Fruit fly (Drosophila melanogaster): Measurements from ENCODE around the gene CG13643.

Gene CG13643

dm6 chr3R:24917814-24918636 is 12.2 kb upstream of the CG13643 start, which contains the start of the genes PIG-S, sud1 and CG11168 (continued):
- peak; percentile 1 for TF ChIP-seq gfzf (GFP tag; optimal IDR thresholded peaks at IDR 0.05)
- peak; percentile 96 for TF ChIP-seq Scr (GFP tag; IDR thresholded peaks at IDR 0.05; ENCODE audit: partially characterized antibody)
- 0 out of 3 replicates have a peak, but pooled peaks have one; percentile 54 for TF ChIP-seq so (GFP tag; IDR thresholded peaks at IDR 0.05)
- TF ChIP-seq CG8388 (GFP tag; optimal IDR thresholded peaks at IDR 0.05): peak; percentile 50
- peak; percentile 54 for TF ChIP-seq CG16815 (GFP tag; optimal IDR thresholded peaks at IDR 0.05)
- TF ChIP-seq CG30403 (GFP tag; optimal IDR thresholded peaks at IDR 0.05): peak; percentile 65
- no peak for TF ChIP-seq Bteb2 (GFP tag; optimal IDR thresholded peaks at IDR 0.05)
- TF ChIP-seq CG6654 (GFP tag; optimal IDR thresholded peaks at IDR 0.05): no peak
- no peak for TF ChIP-seq CG3065 (GFP tag; optimal IDR thresholded peaks at IDR 0.05)
- no peak for TF ChIP-seq CG12236 (GFP tag; optimal IDR thresholded peaks at IDR 0.05)
- peak; percentile 75; the same call in 2 of the 3 replicates for TF ChIP-seq CG34422 (GFP tag; IDR thresholded peaks at IDR 0.05)
- peak; percentile 38 for TF ChIP-seq MESR4 (GFP tag; optimal IDR thresholded peaks at IDR 0.05)
- no peak for TF ChIP-seq CG8944 (GFP tag; optimal IDR thresholded peaks at IDR 0.05)
- TF ChIP-seq Xrp1 (GFP tag; IDR thresholded peaks at IDR 0.05): peak; percentile 68
- no peak for TF ChIP-seq gsb (GFP tag; IDR thresholded peaks at IDR 0.05)
- peak; percentile 48 for TF ChIP-seq CG2120 (GFP tag; optimal IDR thresholded peaks at IDR 0.05)
- TF ChIP-seq HmgD (GFP tag; optimal IDR thresholded peaks at IDR 0.05): no peak
- no peak for TF ChIP-seq schlank (tag; optimal IDR thresholded peaks at IDR 0.05)
- no peak for TF ChIP-seq CG8478 (optimal IDR thresholded peaks at IDR 0.05)
- TF ChIP-seq fd96Cb (tag; optimal IDR thresholded peaks at IDR 0.05): peak; percentile 63
- peak; percentile 81 for TF ChIP-seq nerfin-2 (GFP tag; IDR thresholded peaks at IDR 0.05; ENCODE audit: partially characterized antibody)
- no peak for TF ChIP-seq CG43689 (GFP tag; IDR thresholded peaks at IDR 0.05)
- TF ChIP-seq crc (GFP tag; optimal IDR thresholded peaks at IDR 0.05): no peak
- TF ChIP-seq CG17802 (tag; optimal IDR thresholded peaks at IDR 0.05): no peak
- TF ChIP-seq Ssrp (tag; optimal IDR thresholded peaks at IDR 0.05): peak; percentile 64
- TF ChIP-seq Dip3 (GFP tag; optimal IDR thresholded peaks at IDR 0.05): no peak
- peak; percentile 32; the same call in 1 of the 3 replicates for TF ChIP-seq CG3726 (GFP tag; IDR thresholded peaks at IDR 0.05)
- peak; percentile 32 for TF ChIP-seq CG34376 (GFP tag; optimal IDR thresholded peaks at IDR 0.05)
- TF ChIP-seq CG7271 (tag; optimal IDR thresholded peaks at IDR 0.05): no peak
- TF ChIP-seq CG17385 (GFP tag; optimal IDR thresholded peaks at IDR 0.05): peak; percentile 35
- no peak for TF ChIP-seq nerfin-1 (tag; optimal IDR thresholded peaks at IDR 0.05)
- TF ChIP-seq Hand (GFP tag; optimal IDR thresholded peaks at IDR 0.05): no peak
- no peak for TF ChIP-seq CG16863 (GFP tag; optimal IDR thresholded peaks at IDR 0.05)
- TF ChIP-seq Gug (GFP tag; IDR thresholded peaks at IDR 0.05): peak; percentile 64; the same call in 3 of the 4 replicates
- TF ChIP-seq CG7372 (GFP tag; IDR thresholded peaks at IDR 0.05): no peak
- no peak for TF ChIP-seq ems (GFP tag; optimal IDR thresholded peaks at IDR 0.05)
- no peak for TF ChIP-seq CG12744 (GFP tag; optimal IDR thresholded peaks at IDR 0.05)
- TF ChIP-seq dpn (GFP tag; optimal IDR thresholded peaks at IDR 0.05): peak in 1 of 2 experiments; percentile 62
- no peak for TF ChIP-seq Drgx (GFP tag; IDR thresholded peaks at IDR 0.05)
- no peak for TF ChIP-seq CG15601 (tag; optimal IDR thresholded peaks at IDR 0.05)
- peak; percentile 20 for TF ChIP-seq CG9797 (GFP tag; optimal IDR thresholded peaks at IDR 0.05)
- TF ChIP-seq Hr78 (GFP tag; optimal IDR thresholded peaks at IDR 0.05): no peak
- peak; percentile 70 for TF ChIP-seq Xbp1 (GFP tag; optimal IDR thresholded peaks at IDR 0.05)
- TF ChIP-seq CG14050 (GFP tag; IDR thresholded peaks at IDR 0.05): peak; percentile 47; the same call in 2 of the 3 replicates
- no peak for TF ChIP-seq Pdp1 (GFP tag; optimal IDR thresholded peaks at IDR 0.05)
- TF ChIP-seq CoRest (tag; optimal IDR thresholded peaks at IDR 0.05): peak; percentile 78
- no peak for TF ChIP-seq CG2199 (GFP tag; IDR thresholded peaks at IDR 0.05)
- TF ChIP-seq Eip74EF (GFP tag; optimal IDR thresholded peaks at IDR 0.05): no peak
- no peak for TF ChIP-seq pfk (GFP tag; optimal IDR thresholded peaks at IDR 0.05)
